Worm (Caenorhabditis elegans) whole organism, L4 larva: ENCODE measurements around the gene ZK829.1.

Experiments used
- F37D6.2 ChIP-seq: sonication (generic microtip); optimal IDR thresholded peaks from 2 replicates; lab custom pipeline; 2016; ENCODE audit warnings: mild to moderate bottlenecking, missing genetic modification characterization, missing compliant biosample characterization
- T26A8.4 ChIP-seq: fragments of 200-800 bp; sonication (Bioruptor generic); IDR thresholded peaks from 2 replicates; pipeline ENCODE4 v1.3.6; 2022; ENCODE audit warnings: missing genetic modification characterization, missing compliant biosample characterization
- aha-1 ChIP-seq: fragments of 150-350 bp; peaks from one replicate; lab custom pipeline; 2014; ENCODE audit warnings: missing biosample characterization, missing genetic modification characterization
- ama-1 ChIP-seq: fragments of 150-350 bp; optimal IDR thresholded peaks from 2 replicates; lab custom pipeline; 2014; ENCODE audit warnings: inconsistent platforms, mixed read lengths
- ceh-20 ChIP-seq: fragments of 200-800 bp; sonication (Bioruptor generic); IDR thresholded peaks from 2 replicates; pipeline ENCODE4 v1.3.6; 2022; ENCODE audit warnings: missing genetic modification reagents, missing genetic modification characterization, missing compliant biosample characterization
- ceh-32 ChIP-seq: sonication (generic microtip); optimal IDR thresholded peaks from 2 replicates; lab custom pipeline; 2016; ENCODE audit warnings: mild to moderate bottlenecking, missing genetic modification characterization, missing compliant biosample characterization; ENCODE audit not compliant: poor library complexity
- ceh-62 ChIP-seq: sonication (generic microtip); optimal IDR thresholded peaks from 2 replicates; lab custom pipeline; 2017; ENCODE audit warnings: missing biosample characterization, missing genetic modification characterization
- ces-1 ChIP-seq: fragments of 150-350 bp; sonication (generic microtip); optimal IDR thresholded peaks from 4 replicates; lab custom pipeline; 2014; ENCODE audit warnings: missing biosample characterization, missing genetic modification reagents, missing genetic modification characterization
- cey-2 ChIP-seq: sonication (generic microtip); optimal IDR thresholded peaks from 3 replicates; lab custom pipeline; 2017; ENCODE audit warnings: missing genetic modification characterization, mild to moderate bottlenecking, missing compliant biosample characterization, antibody characterized with exemption, borderline replicate concordance; ENCODE audit not compliant: insufficient read depth
- daf-16 ChIP-seq, 3 experiments: sonication (generic microtip); optimal IDR thresholded peaks; 2 replicates each; lab custom pipeline; 2016 to 2017; ENCODE audit warnings: missing genetic modification characterization in 3 of 3, missing genetic modification reagents in 3 of 3, mild to moderate bottlenecking in 2 of 3, missing compliant biosample characterization in 2 of 3, missing biosample characterization in 1 of 3, moderate library complexity in 1 of 3
- daf-19 ChIP-seq: fragments of 200-800 bp; sonication (Bioruptor generic); conservative IDR thresholded peaks from 2 replicates; pipeline ENCODE4 v1.3.6; 2022; ENCODE audit warnings: missing genetic modification characterization, missing compliant biosample characterization
- dmd-6 ChIP-seq: fragments of 200-800 bp; sonication (Bioruptor generic); IDR thresholded peaks from 2 replicates; pipeline ENCODE4 v1.3.6; 2022; ENCODE audit warnings: missing genetic modification reagents, missing genetic modification characterization, missing compliant biosample characterization
- dmd-9 ChIP-seq: fragments of 200-800 bp; sonication (Bioruptor generic); IDR thresholded peaks from 2 replicates; pipeline ENCODE4 v1.3.6; 2022; ENCODE audit warnings: missing genetic modification reagents, missing genetic modification characterization, missing compliant biosample characterization
- dpl-1 ChIP-seq: fragments of 150-350 bp; optimal IDR thresholded peaks from 2 replicates; lab custom pipeline; 2014; ENCODE audit warnings: missing biosample characterization, missing genetic modification reagents, missing genetic modification characterization
- dve-1 ChIP-seq: sonication (generic microtip); optimal IDR thresholded peaks from 2 replicates; lab custom pipeline; 2017; ENCODE audit warnings: antibody characterized with exemption, mild to moderate bottlenecking, missing genetic modification characterization, missing compliant biosample characterization; ENCODE audit not compliant: insufficient read depth
- egl-43 ChIP-seq: fragments of 200-800 bp; sonication (Bioruptor generic); IDR thresholded peaks from 2 replicates; pipeline ENCODE4 v1.3.6; 2022; ENCODE audit warnings: missing genetic modification reagents, missing genetic modification characterization, missing compliant biosample characterization
- fkh-10 ChIP-seq: fragments of 150-350 bp; optimal IDR thresholded peaks from 2 replicates; lab custom pipeline; 2014; ENCODE audit warnings: missing biosample characterization, missing genetic modification reagents, missing genetic modification characterization
- hif-1 ChIP-seq, 2 experiments: sonication (generic microtip); optimal IDR thresholded peaks; 2 replicates each; lab custom pipeline; 2016 to 2017; ENCODE audit warnings: missing compliant biosample characterization in 2 of 2, missing genetic modification characterization in 2 of 2, missing genetic modification reagents in 2 of 2, missing genotype in 2 of 2, mild to moderate bottlenecking in 1 of 2
- hlh-11 ChIP-seq: fragments of 200-800 bp; sonication (Bioruptor generic); optimal IDR thresholded peaks from 2 replicates; lab custom pipeline; 2018; ENCODE audit warnings: mild to moderate bottlenecking, missing genetic modification characterization, missing compliant biosample characterization
- hlh-30 ChIP-seq: sonication (generic microtip); optimal IDR thresholded peaks from 2 replicates; lab custom pipeline; 2017; ENCODE audit warnings: antibody characterized with exemption, mild to moderate bottlenecking, missing genetic modification characterization, missing compliant biosample characterization; ENCODE audit not compliant: insufficient read depth
- hmg-1.1 ChIP-seq: fragments of 200-800 bp; sonication (Bioruptor generic); IDR thresholded peaks from 2 replicates; pipeline ENCODE4 v1.3.6; 2022; ENCODE audit warnings: missing genetic modification reagents, missing genetic modification characterization, missing compliant biosample characterization
- lin-13 ChIP-seq: fragments of 150-350 bp; optimal IDR thresholded peaks from 2 replicates; lab custom pipeline; 2014; ENCODE audit warnings: missing biosample characterization, missing genetic modification reagents, missing genetic modification characterization
- lin-29 ChIP-seq: fragments of 200-800 bp; sonication (Bioruptor generic); IDR thresholded peaks from 2 replicates; pipeline ENCODE4 v1.3.6; 2022; ENCODE audit warnings: missing genetic modification reagents, missing genetic modification characterization, missing compliant biosample characterization
- lin-39 ChIP-seq: fragments of 150-350 bp; optimal IDR thresholded peaks from 2 replicates; lab custom pipeline; 2014; ENCODE audit warnings: missing biosample characterization, missing genetic modification reagents, missing genetic modification characterization
- lsy-2 ChIP-seq, 2 experiments: fragments of 150-350 bp in 1 of 2; sonication (generic microtip) in 1 of 2; optimal IDR thresholded peaks; 2 replicates each; lab custom pipeline; 2014 to 2017; ENCODE audit warnings: missing biosample characterization in 2 of 2, missing genetic modification characterization in 2 of 2
- mdl-1 ChIP-seq, 2 experiments: fragments of 150-350 bp in 1 of 2; sonication (generic microtip) in 1 of 2; optimal IDR thresholded peaks; 2 replicates each; lab custom pipeline; 2014 to 2017; ENCODE audit warnings: missing biosample characterization in 2 of 2, missing genetic modification characterization in 2 of 2
- mep-1 ChIP-seq: fragments of 150-350 bp; sonication (generic microtip); optimal IDR thresholded peaks from 3 replicates; lab custom pipeline; 2014; ENCODE audit warnings: missing biosample characterization, missing genetic modification characterization
- mxl-2 ChIP-seq: fragments of 200-800 bp; sonication (Bioruptor generic); conservative IDR thresholded peaks from 2 replicates; pipeline ENCODE4 v1.3.6; 2022; ENCODE audit warnings: missing genetic modification reagents, missing genetic modification characterization, missing compliant biosample characterization
- nhr-10 ChIP-seq: fragments of 150-350 bp; optimal IDR thresholded peaks from 2 replicates; lab custom pipeline; 2014; ENCODE audit warnings: missing biosample characterization, missing genetic modification characterization
- nhr-28 ChIP-seq: fragments of 150-350 bp; optimal IDR thresholded peaks from 2 replicates; lab custom pipeline; 2014; ENCODE audit warnings: missing biosample characterization, missing genetic modification characterization
- nhr-76 ChIP-seq: fragments of 150-350 bp; optimal IDR thresholded peaks from 2 replicates; lab custom pipeline; 2014; ENCODE audit warnings: missing biosample characterization, missing genetic modification characterization
- pha-4 ChIP-seq, 2 experiments: fragments of 150-350 bp in 1 of 2; fragments of 200-800 bp in 1 of 2; sonication (Bioruptor generic) in 1 of 2; IDR thresholded peaks in 1 of 2; optimal IDR thresholded peaks in 1 of 2; 2 replicates each; pipeline versions ENCODE4 v1.3.6 to Lab custom; 2014 to 2022; ENCODE audit warnings: missing genetic modification characterization in 2 of 2, missing genetic modification reagents in 2 of 2, missing biosample characterization in 1 of 2, missing compliant biosample characterization in 1 of 2
- php-3 ChIP-seq: fragments of 200-800 bp; sonication (Bioruptor generic); IDR thresholded peaks from 2 replicates; pipeline ENCODE4 v1.3.6; 2022; ENCODE audit warnings: missing genetic modification reagents, missing genetic modification characterization, missing compliant biosample characterization
- pqm-1 ChIP-seq: sonication (generic microtip); optimal IDR thresholded peaks from 2 replicates; lab custom pipeline; 2017; ENCODE audit warnings: missing biosample characterization, missing genetic modification characterization
- rbr-2 ChIP-seq: sonication (generic microtip); optimal IDR thresholded peaks from 2 replicates; lab custom pipeline; 2016; ENCODE audit warnings: missing genotype, missing genetic modification characterization, missing compliant biosample characterization
- saeg-2 ChIP-seq: fragments of 200-800 bp; sonication (Bioruptor generic); IDR thresholded peaks from 2 replicates; pipeline ENCODE4 v1.3.6; 2022; ENCODE audit warnings: missing genetic modification reagents, missing genetic modification characterization, missing compliant biosample characterization
- sdz-12 ChIP-seq: fragments of 200-800 bp; sonication (Bioruptor generic); optimal IDR thresholded peaks from 2 replicates; lab custom pipeline; 2018; ENCODE audit warnings: mild to moderate bottlenecking, missing genetic modification characterization, missing compliant biosample characterization
- snpc-1.2 ChIP-seq: fragments of 200-800 bp; sonication (Bioruptor generic); IDR thresholded peaks from 2 replicates; pipeline ENCODE4 v1.3.6; 2022; ENCODE audit warnings: missing genetic modification reagents, missing genetic modification characterization, missing compliant biosample characterization
- tra-1 ChIP-seq: fragments of 200-800 bp; sonication (Bioruptor generic); IDR thresholded peaks from 2 replicates; pipeline ENCODE4 v1.3.6; 2022; ENCODE audit warnings: missing genetic modification reagents, missing genetic modification characterization, missing compliant biosample characterization
- unc-62 ChIP-seq, 3 experiments: fragments of 150-350 bp in 1 of 3; sonication (generic microtip); optimal IDR thresholded peaks in 2 of 3; peaks in 1 of 3; 1 replicate in 1 of 3; 2 replicates in 2 of 3; lab custom pipeline; 2014 to 2017; ENCODE audit warnings: missing biosample characterization in 3 of 3, missing genetic modification characterization in 3 of 3, missing genetic modification reagents in 3 of 3, missing genotype in 1 of 3

ZK829.1 gene

ce11 chrIV:11955592-11955991, 13.4 kb upstream of the ZK829.1 start (continued):
- TF ChIP-seq unc-62 (GFP tag; optimal IDR thresholded peaks at IDR 0.05 in 1 of 2; lab: Kevin White, UChicago) (no peak), unc-62 (tag; optimal IDR thresholded peaks at IDR 0.05; lab: Kevin White, UChicago) (no peak), dmd-6 (GFP tag; lab: Robert Waterston, UW) (peak; percentile 94), lin-39 (no peak), cey-2 (tag; lab: Kevin White, UChicago) (no peak), nhr-76 (tag; lab: Kevin White, UChicago) (no peak), mxl-2 (GFP tag; lab: Robert Waterston, UW) (no peak)

- TF ChIP-seq daf-16 (GFP tag; optimal IDR thresholded peaks at IDR 0.05; lab: Kevin White, UChicago) (no peak), daf-16 (tag; optimal IDR thresholded peaks at IDR 0.05; lab: Kevin White, UChicago) (peak; percentile 60), ceh-20 (GFP tag; lab: Robert Waterston, UW) (0 out of 2 replicates have a peak, but pooled peaks have one; percentile 23), unc-62 (GFP tag; optimal IDR thresholded peaks at IDR 0.05 in 1 of 2; lab: Kevin White, UChicago) (no peak), unc-62 (tag; optimal IDR thresholded peaks at IDR 0.05; lab: Kevin White, UChicago) (no peak), snpc-1.2 (GFP tag; lab: Robert Waterston, UW) (0 out of 2 replicates have a peak, but pooled peaks have one; percentile 15), mep-1 (no peak), fkh-10 (GFP tag; lab: Kevin White, UChicago) (no peak), dve-1 (tag; lab: Kevin White, UChicago) (peak; percentile 57), hif-1 (tag; optimal IDR thresholded peaks at IDR 0.05; lab: Kevin White, UChicago) (peak in 1 of 2 experiments; percentile 44), hmg-1.1 (peak; percentile 50), mdl-1 (tag; optimal IDR thresholded peaks at IDR 0.05; lab: Kevin White, UChicago) (peak in 1 of 2 experiments; percentile 58), lin-39 (no peak), hlh-11 (tag; lab: Kevin White, UChicago) (peak; percentile 66), lsy-2 (tag; optimal IDR thresholded peaks at IDR 0.05; lab: Kevin White, UChicago) (peak in 1 of 2 experiments; percentile 56), pha-4 (GFP tag; IDR thresholded peaks at IDR 0.05; lab: Robert Waterston, UW) (no peak), pha-4 (tag; optimal IDR thresholded peaks at IDR 0.05; lab: Kevin White, UChicago) (peak; percentile 35), dmd-6 (GFP tag; lab: Robert Waterston, UW) (peak; percentile 56), ceh-32 (tag; lab: Kevin White, UChicago) (no peak), ama-1 (lab: Kevin White, UChicago) (peak; percentile 84), nhr-28 (tag; lab: Kevin White, UChicago) (peak; percentile 74), pqm-1 (tag; lab: Kevin White, UChicago) (peak; percentile 5), hlh-30 (tag; lab: Kevin White, UChicago) (peak; percentile 24), aha-1 (tag; lab: Kevin White, UChicago) (peak; percentile 93)
These were observed 10.5 kb upstream of the ZK829.1 start, which contains the start of gene gdh-1 for ce11 chrIV:11952612-11953299. Gene gdh-1 (plus strand): TSS chrIV:11953249.

- TF ChIP-seq rbr-2 (tag; lab: Kevin White, UChicago) (no peak), aha-1 (tag; lab: Kevin White, UChicago) (peak; percentile 56), lin-29 (GFP tag; lab: Robert Waterston, UW) (no peak), dpl-1 (GFP tag; lab: Kevin White, UChicago) (no peak), daf-19 (GFP tag; lab: Robert Waterston, UW) (no peak), nhr-10 (tag; lab: Kevin White, UChicago) (no peak)
These were observed 8.1 kb upstream of the ZK829.1 start, which contains the start of gene tbx-36 for ce11 chrIV:11950270-11950669. Gene tbx-36 (plus strand): TSS chrIV:11950570.

ce11 chrIV:11949717-11950116, 7.5 kb upstream of the ZK829.1 start, which contains the start of gene hdl-1:
Gene hdl-1 (minus strand): TSS chrIV:11949817.
- TF ChIP-seq ceh-62 (tag; lab: Kevin White, UChicago) = no peak
- no peak for TF ChIP-seq ceh-20 (GFP tag; lab: Robert Waterston, UW)
- TF ChIP-seq mxl-2 (GFP tag; lab: Robert Waterston, UW) = no peak
- TF ChIP-seq lsy-2 (tag; optimal IDR thresholded peaks at IDR 0.05; lab: Kevin White, UChicago) = no peak
- no peak for TF ChIP-seq egl-43 (GFP tag; lab: Robert Waterston, UW)
- no peak for TF ChIP-seq daf-16 (GFP tag; optimal IDR thresholded peaks at IDR 0.05; lab: Kevin White, UChicago)
- TF ChIP-seq daf-16 (tag; optimal IDR thresholded peaks at IDR 0.05; lab: Kevin White, UChicago) = no peak
- no peak for TF ChIP-seq tra-1 (GFP tag; lab: Robert Waterston, UW)
- no peak for TF ChIP-seq lin-13
- TF ChIP-seq saeg-2 (GFP tag; lab: Robert Waterston, UW) = no peak
- TF ChIP-seq php-3 (GFP tag; lab: Robert Waterston, UW) = no peak
- TF ChIP-seq dmd-9 (GFP tag; lab: Robert Waterston, UW) = no peak
- TF ChIP-seq T26A8.4 = no peak
- TF ChIP-seq ces-1 (GFP tag; lab: Kevin White, UChicago) = no peak
- TF ChIP-seq hlh-11 (tag; lab: Kevin White, UChicago) = no peak
- TF ChIP-seq F37D6.2 (tag; lab: Kevin White, UChicago) = no peak
- TF ChIP-seq sdz-12 (GFP tag; lab: Kevin White, UChicago) = no peak
